Fruit fly (Drosophila melanogaster) whole organism, pupa: ENCODE measurements around the gene Dtg.

Experiments used
- CG10348 ChIP-seq: fragments of 200-800 bp; sonication (Bioruptor generic); IDR thresholded peaks from 2 replicates; pipeline ENCODE4 v1.3.6; 2022; ENCODE audit warnings: missing biosample characterization, missing genetic modification characterization
- CG12605 ChIP-seq: fragments of 200-800 bp; sonication (Bioruptor generic); IDR thresholded peaks from 2 replicates; pipeline ENCODE4 v1.3.6; 2022; ENCODE audit warnings: missing biosample characterization, missing genetic modification characterization
- CG13204 ChIP-seq: fragments of 200-800 bp; sonication (Bioruptor generic); optimal IDR thresholded peaks from 2 replicates; lab custom pipeline; 2018; ENCODE audit warnings: missing biosample characterization, mild to moderate bottlenecking, missing genetic modification characterization, moderate library complexity
- CG14655 ChIP-seq: fragments of 200-800 bp; sonication (Bioruptor generic); optimal IDR thresholded peaks from 3 replicates; lab custom pipeline; 2017; ENCODE audit warnings: mild to moderate bottlenecking, missing biosample characterization, missing genetic modification reagents, missing genetic modification characterization
- CG15710 ChIP-seq: fragments of 200-800 bp; sonication (Bioruptor generic); optimal IDR thresholded peaks from 2 replicates; lab custom pipeline; 2018; ENCODE audit warnings: missing biosample characterization, mild to moderate bottlenecking, missing genetic modification characterization, moderate library complexity
- CG17806 ChIP-seq: fragments of 200-800 bp; sonication (Bioruptor generic); optimal IDR thresholded peaks from 2 replicates; lab custom pipeline; 2018; ENCODE audit warnings: missing biosample characterization, mild to moderate bottlenecking, missing genetic modification characterization, moderate library complexity
- CG32121 ChIP-seq: fragments of 200-800 bp; sonication (Bioruptor generic); IDR thresholded peaks from 2 replicates; pipeline ENCODE4 v1.3.6; 2022; ENCODE audit warnings: missing biosample characterization, missing genetic modification characterization
- CG34367 ChIP-seq: fragments of 200-800 bp; sonication (Bioruptor generic); optimal IDR thresholded peaks from 2 replicates; lab custom pipeline; 2018; ENCODE audit warnings: missing biosample characterization, mild to moderate bottlenecking, missing genetic modification characterization
- CG4496 ChIP-seq: fragments of 200-800 bp; sonication (Bioruptor generic); IDR thresholded peaks from 3 replicates; pipeline ENCODE4 v1.3.6; 2022; ENCODE audit warnings: missing biosample characterization, missing genetic modification characterization
- CG8159 ChIP-seq: fragments of 200-800 bp; sonication (Bioruptor generic); optimal IDR thresholded peaks from 3 replicates; lab custom pipeline; 2018; ENCODE audit warnings: missing biosample characterization, mild to moderate bottlenecking, missing genetic modification characterization, moderate library complexity
- CG8301 ChIP-seq: fragments of 200-800 bp; sonication (Bioruptor generic); optimal IDR thresholded peaks from 2 replicates; lab custom pipeline; 2018; ENCODE audit warnings: missing biosample characterization, mild to moderate bottlenecking, missing genetic modification characterization
- CG9948 ChIP-seq: fragments of 200-800 bp; sonication (Bioruptor generic); optimal IDR thresholded peaks from 2 replicates; lab custom pipeline; 2018; ENCODE audit warnings: missing biosample characterization, mild to moderate bottlenecking, missing genetic modification characterization, moderate library complexity
- D1 ChIP-seq: fragments of 200-800 bp; sonication (Bioruptor generic); optimal IDR thresholded peaks from 2 replicates; lab custom pipeline; 2018; ENCODE audit warnings: missing biosample characterization, mild to moderate bottlenecking, missing genetic modification characterization, moderate library complexity
- EcR ChIP-seq: fragments of 200-800 bp; sonication (Bioruptor generic); optimal IDR thresholded peaks from 3 replicates; lab custom pipeline; 2019; ENCODE audit warnings: missing biosample characterization, missing genetic modification characterization, mild to moderate bottlenecking, moderate library complexity, missing genetic modification reagents
- Ets98B ChIP-seq: fragments of 200-800 bp; sonication (Bioruptor generic); IDR thresholded peaks from 2 replicates; pipeline ENCODE4 v1.3.6; 2022; ENCODE audit warnings: missing biosample characterization, missing genetic modification characterization
- Pif1A ChIP-seq: fragments of 200-800 bp; sonication (Bioruptor generic); optimal IDR thresholded peaks from 3 replicates; lab custom pipeline; 2016; ENCODE audit warnings: missing biosample characterization, missing genetic modification characterization
- Pif1B ChIP-seq: fragments of 200-800 bp; sonication (Bioruptor generic); optimal IDR thresholded peaks from 3 replicates; lab custom pipeline; 2016; ENCODE audit warnings: missing biosample characterization, missing genetic modification characterization
- Snoo ChIP-seq: fragments of 200-800 bp; sonication (Bioruptor generic); optimal IDR thresholded peaks from 3 replicates; lab custom pipeline; 2017; ENCODE audit warnings: missing biosample characterization, mild to moderate bottlenecking, missing genetic modification characterization, inconsistent platforms
- fd96Ca ChIP-seq: fragments of 200-800 bp; sonication (Bioruptor generic); IDR thresholded peaks from 3 replicates; pipeline ENCODE4 v1.3.6; 2022; ENCODE audit warnings: missing biosample characterization, missing genetic modification characterization
- gl ChIP-seq: fragments of 200-800 bp; sonication (Bioruptor generic); optimal IDR thresholded peaks from 2 replicates; lab custom pipeline; 2018; ENCODE audit warnings: missing biosample characterization, mild to moderate bottlenecking, missing genetic modification characterization
- rn ChIP-seq: fragments of 200-800 bp; sonication (Bioruptor generic); IDR thresholded peaks from 2 replicates; pipeline ENCODE4 v1.3.6; 2022; ENCODE audit warnings: missing biosample characterization, missing genetic modification characterization

Dtg gene

DNA sequence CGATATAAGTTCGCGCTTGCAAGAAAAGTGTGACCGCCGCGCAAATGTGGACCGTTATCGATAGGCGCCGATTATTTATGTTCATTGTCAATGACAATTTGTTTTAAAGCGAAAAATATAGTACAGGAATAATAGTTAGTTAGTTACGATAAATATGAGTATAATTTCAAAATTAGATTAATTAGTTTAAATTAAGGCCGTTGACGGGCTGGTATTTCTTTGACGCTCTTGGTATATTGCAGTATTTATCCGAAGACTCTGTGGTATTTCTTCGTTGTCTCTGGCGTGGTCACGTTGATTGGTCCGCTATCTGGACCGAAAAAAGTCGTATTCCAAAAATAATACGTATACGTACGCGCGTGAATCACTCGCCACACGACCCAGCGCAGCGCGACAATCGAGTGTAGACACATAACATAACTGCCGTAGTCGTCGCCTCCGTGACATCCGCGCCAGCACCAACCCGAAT lies 49.7 kb downstream of the Dtg start:
- TF ChIP-seq fd96Ca (GFP tag; lab: Robert Waterston, UW) (no peak), CG8301 (tag; lab: Kevin White, UChicago) (no peak), CG13204 (GFP tag; lab: Kevin White, UChicago) (no peak), CG12605 (GFP tag; lab: Robert Waterston, UW) (no peak), CG4496 (GFP tag; lab: Robert Waterston, UW) (0 out of 3 replicates have a peak, but pooled peaks have one; percentile 34), CG15710 (no peak), gl (tag; lab: Kevin White, UChicago) (no peak), CG14655 (GFP tag; lab: Kevin White, UChicago) (no peak)

DNA sequence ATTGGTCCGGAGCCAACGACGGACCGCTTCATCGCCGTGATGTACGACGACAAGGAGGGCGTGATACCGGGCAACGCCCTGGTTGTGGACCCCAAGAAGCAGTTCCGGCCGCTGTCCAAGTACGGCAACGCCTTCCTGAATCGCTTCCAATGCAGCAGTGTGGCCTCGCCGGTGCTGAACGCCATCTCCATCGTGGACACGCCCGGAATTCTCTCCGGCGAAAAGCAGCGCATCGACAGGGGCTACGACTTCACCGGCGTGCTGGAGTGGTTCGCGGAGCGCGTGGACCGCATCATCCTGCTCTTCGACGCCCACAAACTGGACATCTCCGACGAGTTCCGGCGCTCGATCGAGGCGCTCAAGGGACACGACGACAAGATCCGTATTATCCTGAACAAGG lies 50.5 kb downstream of the Dtg start:
- TF ChIP-seq Pif1A (GFP tag; lab: Kevin White, UChicago) (no peak), CG8159 (tag; lab: Kevin White, UChicago) (no peak), fd96Ca (GFP tag; lab: Robert Waterston, UW) (no peak), CG17806 (tag; lab: Kevin White, UChicago) (no peak), CG9948 (no peak), CG15710 (no peak), CG12605 (GFP tag; lab: Robert Waterston, UW) (no peak), Snoo (tag; lab: Kevin White, UChicago) (no peak), CG13204 (GFP tag; lab: Kevin White, UChicago) (no peak), EcR (GFP tag; lab: Kevin White, UChicago) (no peak), CG8301 (tag; lab: Kevin White, UChicago) (no peak), CG10348 (GFP tag; lab: Robert Waterston, UW) (no peak), Ets98B (GFP tag; lab: Robert Waterston, UW) (no peak), CG4496 (GFP tag; lab: Robert Waterston, UW) (no peak), CG34367 (tag; lab: Kevin White, UChicago) (no peak), CG32121 (no peak), Pif1B (no peak), CG14655 (GFP tag; lab: Kevin White, UChicago) (no peak), rn (GFP tag; lab: Robert Waterston, UW) (no peak)

DNA sequence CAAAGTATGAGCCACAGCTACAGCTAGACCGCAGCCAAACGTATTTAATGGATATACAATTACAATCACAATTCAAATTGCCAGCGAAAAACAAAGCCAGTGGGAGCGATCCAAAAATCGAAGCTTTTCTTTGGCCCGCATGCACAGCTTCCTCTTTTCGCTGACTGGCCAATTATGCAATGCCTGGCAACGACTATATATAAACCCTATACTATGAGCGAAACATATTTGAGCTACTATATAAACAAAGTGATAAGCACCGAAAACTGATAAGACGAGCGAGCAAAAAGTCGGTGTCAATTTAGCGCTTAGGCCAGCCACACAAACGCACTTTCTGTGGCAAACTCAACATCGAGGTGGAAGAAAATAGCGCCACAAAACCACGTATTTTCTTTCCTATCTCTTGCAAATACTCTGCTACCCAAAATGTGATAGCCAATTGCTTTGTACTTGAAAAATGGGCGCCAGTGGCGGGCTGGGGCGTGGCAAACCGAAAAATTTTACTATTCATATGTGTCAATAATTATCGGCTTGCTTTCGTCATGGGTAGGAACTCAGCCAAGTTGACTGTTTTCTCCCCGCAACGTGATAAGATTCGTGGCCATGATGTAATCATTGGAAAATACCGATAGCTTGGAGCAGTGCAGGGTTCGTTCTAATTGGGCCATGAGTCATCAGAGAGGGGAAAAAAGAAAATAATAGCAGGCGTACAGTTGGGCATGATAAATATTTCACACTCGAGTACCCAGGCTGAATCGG lies 51.9 kb downstream of the Dtg start:
- TF ChIP-seq CG8159 (tag; lab: Kevin White, UChicago) (no peak), D1 (no peak), gl (tag; lab: Kevin White, UChicago) (no peak), CG10348 (GFP tag; lab: Robert Waterston, UW) (no peak), CG13204 (GFP tag; lab: Kevin White, UChicago) (no peak), Snoo (tag; lab: Kevin White, UChicago) (no peak), CG14655 (GFP tag; lab: Kevin White, UChicago) (no peak), CG32121 (no peak)
- TF ChIP-seq, all 21 proteins: peak for 0

DNA sequence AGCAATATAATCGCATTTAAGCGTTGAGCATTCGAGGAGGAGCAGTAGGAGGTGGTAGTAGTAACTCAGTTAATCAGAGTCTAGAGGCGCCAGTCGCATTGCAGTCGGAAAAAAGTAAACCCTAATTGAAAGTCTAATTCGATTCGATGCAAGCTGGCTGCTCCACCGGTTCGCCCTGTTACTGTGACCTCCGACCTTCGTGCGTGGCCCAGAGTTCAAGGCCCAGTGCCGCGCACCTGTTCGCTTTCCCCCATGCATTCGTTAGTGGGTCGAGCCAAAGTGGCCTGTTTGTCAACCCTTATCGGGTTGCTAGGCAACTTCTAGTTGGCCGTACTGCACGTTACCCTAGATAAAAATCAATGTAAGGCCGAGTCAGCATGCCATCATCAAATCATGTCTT lies 52.6 kb downstream of the Dtg start:
- TF ChIP-seq CG17806 (tag; lab: Kevin White, UChicago) (no peak), CG12605 (GFP tag; lab: Robert Waterston, UW) (no peak), CG13204 (GFP tag; lab: Kevin White, UChicago) (no peak), fd96Ca (GFP tag; lab: Robert Waterston, UW) (no peak), Pif1A (GFP tag; lab: Kevin White, UChicago) (no peak), Pif1B (no peak), CG34367 (tag; lab: Kevin White, UChicago) (no peak), CG15710 (no peak), Snoo (tag; lab: Kevin White, UChicago) (no peak), CG9948 (no peak), CG8301 (tag; lab: Kevin White, UChicago) (no peak), gl (tag; lab: Kevin White, UChicago) (no peak), D1 (no peak), Ets98B (GFP tag; lab: Robert Waterston, UW) (no peak), CG4496 (GFP tag; lab: Robert Waterston, UW) (no peak), rn (GFP tag; lab: Robert Waterston, UW) (no peak), CG8159 (tag; lab: Kevin White, UChicago) (no peak), CG32121 (no peak), EcR (GFP tag; lab: Kevin White, UChicago) (no peak)

DNA sequence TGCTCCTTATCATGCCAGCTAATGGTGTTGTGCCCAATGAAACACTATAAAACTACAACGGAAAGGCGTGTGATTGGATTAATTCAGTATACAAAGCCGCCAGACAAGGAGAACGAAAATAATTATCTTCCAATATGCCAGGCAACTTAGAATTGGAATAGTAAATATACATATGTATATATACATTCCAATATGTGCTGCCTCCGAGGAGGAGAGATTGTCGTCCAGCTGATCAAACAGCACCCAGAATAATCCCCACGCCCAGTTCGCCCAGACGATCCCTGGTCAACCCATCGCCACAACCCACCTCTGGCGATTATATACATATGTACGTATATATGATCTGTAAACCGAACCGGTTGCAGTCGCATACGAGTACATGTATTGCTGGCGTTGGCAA lies 53.4 kb downstream of the Dtg start:
- TF ChIP-seq CG10348 (GFP tag; lab: Robert Waterston, UW), result no peak
- no peak for TF ChIP-seq D1
- no peak for TF ChIP-seq CG15710
- TF ChIP-seq gl (tag; lab: Kevin White, UChicago), result no peak
- TF ChIP-seq Pif1A (GFP tag; lab: Kevin White, UChicago), result no peak
- no peak for TF ChIP-seq Ets98B (GFP tag; lab: Robert Waterston, UW)
- no peak for TF ChIP-seq CG17806 (tag; lab: Kevin White, UChicago)
- TF ChIP-seq CG14655 (GFP tag; lab: Kevin White, UChicago), result no peak
- no peak for TF ChIP-seq CG4496 (GFP tag; lab: Robert Waterston, UW)
- no peak for TF ChIP-seq CG8301 (tag; lab: Kevin White, UChicago)
- no peak for TF ChIP-seq CG8159 (tag; lab: Kevin White, UChicago)
- no peak for TF ChIP-seq Pif1B
- TF ChIP-seq Snoo (tag; lab: Kevin White, UChicago), result no peak
- TF ChIP-seq rn (GFP tag; lab: Robert Waterston, UW), result no peak
